Worm (Caenorhabditis elegans) whole organism, late embryonic: Measurements from ENCODE around the gene rab-6.1.

Source experiments
- ceh-18 ChIP-seq: sonication (generic microtip); optimal IDR thresholded peaks from 2 replicates; lab custom pipeline; 2016; ENCODE audit warnings: missing genetic modification characterization, missing compliant biosample characterization
- ceh-48 ChIP-seq: sonication (generic microtip); optimal IDR thresholded peaks from 2 replicates; lab custom pipeline; 2016; ENCODE audit warnings: missing genetic modification characterization, inconsistent platforms, missing compliant biosample characterization
- ets-4 ChIP-seq: sonication (generic microtip); optimal IDR thresholded peaks from 2 replicates; lab custom pipeline; 2016; ENCODE audit warnings: missing genetic modification characterization, missing compliant biosample characterization
- eyg-1 ChIP-seq: sonication (generic microtip); optimal IDR thresholded peaks from 2 replicates; lab custom pipeline; 2016; ENCODE audit warnings: missing genotype, missing genetic modification characterization, missing compliant biosample characterization
- nfya-1 ChIP-seq: sonication (generic microtip); optimal IDR thresholded peaks from 2 replicates; lab custom pipeline; 2017; ENCODE audit warnings: missing genetic modification characterization, mild to moderate bottlenecking, missing compliant biosample characterization, antibody characterized with exemption, moderate library complexity
- pqm-1 ChIP-seq: sonication (generic microtip); optimal IDR thresholded peaks from 2 replicates; lab custom pipeline; 2016; ENCODE audit warnings: missing genetic modification characterization, missing compliant biosample characterization
- ttx-3 ChIP-seq: sonication (generic microtip); optimal IDR thresholded peaks from 2 replicates; lab custom pipeline; 2016; ENCODE audit warnings: missing genetic modification reagents, missing genetic modification characterization, missing compliant biosample characterization
- unc-42 ChIP-seq: sonication (generic microtip); optimal IDR thresholded peaks from 2 replicates; lab custom pipeline; 2016; ENCODE audit warnings: missing genotype, missing genetic modification characterization, missing compliant biosample characterization
- unc-86 ChIP-seq: sonication (generic microtip); optimal IDR thresholded peaks from 2 replicates; lab custom pipeline; 2016; ENCODE audit warnings: missing genetic modification characterization, missing compliant biosample characterization

ce11 chrIII:9026951-9027350, 21.2 kb upstream of the rab-6.1 start, which contains the start of gene F59B2.13:
- TF ChIP-seq unc-86 (tag; lab: Kevin White, UChicago) (no peak), unc-42 (tag; lab: Kevin White, UChicago) (no peak), nfya-1 (tag; lab: Kevin White, UChicago) (no peak), eyg-1 (tag; lab: Kevin White, UChicago) (no peak), pqm-1 (tag; lab: Kevin White, UChicago) (no peak), ets-4 (tag; lab: Kevin White, UChicago) (no peak), ceh-18 (tag; lab: Kevin White, UChicago) (no peak), ttx-3 (tag; lab: Kevin White, UChicago) (no peak), ceh-48 (no peak)
